Fruit fly (Drosophila melanogaster): ENCODE data around the gene spartin.

Gene spartin

DNA sequence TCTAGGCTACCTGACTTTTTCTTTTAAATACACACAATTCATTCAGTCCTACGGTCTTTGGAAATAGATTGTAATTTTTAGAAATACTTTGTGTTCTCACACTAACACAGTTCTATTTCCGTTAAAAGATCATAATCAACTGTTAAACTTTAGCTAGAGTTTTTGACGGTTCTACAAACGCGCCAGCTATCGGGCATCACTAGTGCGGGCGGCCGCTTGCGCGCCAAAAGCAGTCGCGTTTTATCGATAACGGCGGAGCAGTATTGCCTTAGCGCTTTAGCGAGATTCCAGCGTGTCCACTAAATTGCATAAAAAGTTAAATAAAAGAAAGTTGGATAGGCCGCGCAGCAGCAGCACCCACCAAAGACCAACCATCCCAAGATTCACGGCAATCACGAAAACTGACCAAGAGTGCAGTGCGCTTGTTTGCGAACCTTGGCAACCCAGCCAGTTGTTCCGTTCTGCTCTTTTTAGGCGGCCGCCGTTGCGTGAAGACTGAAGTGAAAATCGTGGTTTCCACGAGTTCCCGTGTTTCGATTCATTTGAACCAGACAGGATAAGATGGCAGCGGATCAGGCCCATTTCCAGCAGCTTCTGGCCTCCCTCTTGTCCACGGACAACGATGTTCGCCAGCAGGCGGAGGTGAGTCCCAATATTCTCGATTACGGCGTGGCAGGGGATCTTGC lies 5.3 kb upstream of the spartin start, which contains the start of gene Karybeta3 (continued):
- TF ChIP-seq Doc3 (GFP tag; IDR thresholded peaks at IDR 0.05; ENCODE audit: partially characterized antibody) (peak; percentile 61; the same call in 2 of the 3 replicates), Dp (GFP tag; optimal IDR thresholded peaks at IDR 0.05) (peak; percentile 91), tap (tag; optimal IDR thresholded peaks at IDR 0.05) (no peak), cato (GFP tag; optimal IDR thresholded peaks at IDR 0.05; ENCODE audit: borderline replicate concordance) (peak; percentile 28), Adf1 (GFP tag; IDR thresholded peaks at IDR 0.05) (peak; percentile 69; the same call in 1 of the 2 replicates), Mrtf (GFP tag; IDR thresholded peaks at IDR 0.05) (peak; percentile 68; the same call in 1 of the 3 replicates), CG15696 (tag; optimal IDR thresholded peaks at IDR 0.05) (peak; percentile 5), toy (GFP tag; IDR thresholded peaks at IDR 0.05) (peak; percentile 72; the same call in 1 of the 2 replicates), ind (GFP tag; optimal IDR thresholded peaks at IDR 0.05) (peak; percentile 80), tup (GFP tag; optimal IDR thresholded peaks at IDR 0.05) (peak; percentile 54), CG3995 (GFP tag; optimal IDR thresholded peaks at IDR 0.05) (peak; percentile 76), CG3838 (GFP tag; optimal IDR thresholded peaks at IDR 0.05) (peak; percentile 11), stwl (tag; optimal IDR thresholded peaks at IDR 0.05) (peak; percentile 47), Oaz (GFP tag; IDR thresholded peaks at IDR 0.05) (0 out of 2 replicates have a peak, but pooled peaks have one; percentile 35), CG18011 (GFP tag; optimal IDR thresholded peaks at IDR 0.05) (peak; percentile 78), rib (GFP tag; IDR thresholded peaks at IDR 0.05) (0 out of 2 replicates have a peak, but pooled peaks have one; percentile 56), MTF-1 (GFP tag; optimal IDR thresholded peaks at IDR 0.05; ENCODE audit: borderline replicate concordance) (peak; percentile 12), CG11695 (GFP tag; IDR thresholded peaks at IDR 0.05) (peak; percentile 62; the same call in 1 of the 3 replicates), gfzf (GFP tag; optimal IDR thresholded peaks at IDR 0.05) (peak; percentile 44), MESR4 (GFP tag; optimal IDR thresholded peaks at IDR 0.05) (peak; percentile 78), CG11456 (GFP tag; IDR thresholded peaks at IDR 0.05) (peak; percentile 80), CG10267 (tag; optimal IDR thresholded peaks at IDR 0.05) (peak; percentile 70), CG12104 (GFP tag; optimal IDR thresholded peaks at IDR 0.05) (peak; percentile 18), CG17359 (tag; optimal IDR thresholded peaks at IDR 0.05) (peak; percentile 61), zen2 (GFP tag; IDR thresholded peaks at IDR 0.05; ENCODE audit: partially characterized antibody) (no peak; the same call in 2 of the 3 replicates), ATbp (GFP tag; optimal IDR thresholded peaks at IDR 0.05) (no peak), unc-4 (GFP tag; IDR thresholded peaks at IDR 0.05; ENCODE audit: partially characterized antibody) (peak; percentile 39), cas (GFP tag; IDR thresholded peaks at IDR 0.05) (peak; percentile 55; the same call in 1 of the 2 replicates), oc (tag; optimal IDR thresholded peaks at IDR 0.05) (no peak), CG5245 (GFP tag; optimal IDR thresholded peaks at IDR 0.05) (peak; percentile 73), CG17361 (GFP tag; IDR thresholded peaks at IDR 0.05) (peak; percentile 56), jumu (GFP tag; optimal IDR thresholded peaks at IDR 0.05) (peak; percentile 86), CG17385 (GFP tag; optimal IDR thresholded peaks at IDR 0.05) (peak; percentile 60), CG3847 (GFP tag; IDR thresholded peaks at IDR 0.05) (peak; percentile 78), Hr39 (optimal IDR thresholded peaks at IDR 0.05) (no peak), B-H1 (GFP tag; IDR thresholded peaks at IDR 0.05) (peak; percentile 66), lilli (GFP tag; optimal IDR thresholded peaks at IDR 0.05) (peak; percentile 86), Poxn (GFP tag; IDR thresholded peaks at IDR 0.05) (no peak), dimm (GFP tag; IDR thresholded peaks at IDR 0.05) (no peak), CG31365 (tag; optimal IDR thresholded peaks at IDR 0.05) (peak; percentile 50), en (GFP tag; optimal IDR thresholded peaks at IDR 0.05) (peak; percentile 61), Dbx (GFP tag; IDR thresholded peaks at IDR 0.05) (peak; percentile 80; the same call in 2 of the 3 replicates), Blimp-1 (GFP tag; optimal IDR thresholded peaks at IDR 0.05) (no peak), CG4424 (GFP tag; optimal IDR thresholded peaks at IDR 0.05) (peak; percentile 72), Meics (GFP tag; optimal IDR thresholded peaks at IDR 0.05) (peak; percentile 78), pzg (GFP tag; optimal IDR thresholded peaks at IDR 0.05) (peak; percentile 83), ara (GFP tag; IDR thresholded peaks at IDR 0.05) (peak; percentile 73), CG6654 (GFP tag; optimal IDR thresholded peaks at IDR 0.05) (peak; percentile 8), CG11398 (GFP tag; optimal IDR thresholded peaks at IDR 0.05) (peak; percentile 63)

Measured in whole organism, embryonic.